Worm (Caenorhabditis elegans) whole organism, L4/young adult: ENCODE results near the gene gmeb-2.

ENCODE experiments used
- W03F9.2 ChIP-seq: fragments of 150-350 bp; optimal IDR thresholded peaks from 2 replicates; lab custom pipeline; 2014; ENCODE audit warnings: missing biosample characterization, missing genetic modification characterization
- dao-5 ChIP-seq: sonication (generic microtip); optimal IDR thresholded peaks from 2 replicates; lab custom pipeline; 2016; ENCODE audit warnings: missing genotype, missing genetic modification characterization, moderate library complexity, missing compliant biosample characterization
- him-1 ChIP-seq: sonication (generic microtip); optimal IDR thresholded peaks from 2 replicates; lab custom pipeline; 2016; ENCODE audit warnings: missing genotype, missing genetic modification reagents, missing genetic modification characterization, missing compliant biosample characterization

DNA sequence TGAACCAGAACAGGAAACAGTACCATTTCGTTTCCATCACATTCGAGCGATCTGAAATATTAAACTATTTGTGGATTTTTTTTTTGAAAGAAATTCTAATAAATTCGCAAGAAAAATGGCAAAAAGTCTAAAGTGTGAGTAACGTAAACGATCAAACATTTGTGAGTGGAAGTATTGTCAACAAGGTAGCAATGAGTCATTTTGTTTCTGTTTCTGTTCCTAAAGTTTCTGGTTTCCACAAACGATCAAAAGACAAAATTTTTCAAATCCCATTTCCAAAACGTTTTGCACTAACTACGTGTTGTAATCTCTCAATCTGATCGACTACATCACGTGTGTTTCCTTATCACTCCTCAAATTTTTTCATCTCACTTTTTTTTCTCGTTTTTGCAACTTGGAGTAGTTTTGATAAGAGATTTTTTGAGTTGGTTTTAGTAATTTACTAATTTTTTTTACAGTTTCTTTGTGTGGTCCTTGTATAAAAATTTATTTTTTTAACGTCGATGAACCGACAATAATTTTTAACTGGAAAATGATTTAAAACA, 31.3 kb upstream of the gmeb-2 start, which contains the start of gene F59F4.3:
- TF ChIP-seq dao-5 (tag; lab: Kevin White, UChicago), result no peak
- no peak for TF ChIP-seq him-1 (tag; lab: Kevin White, UChicago)
- TF ChIP-seq W03F9.2 (tag; lab: Kevin White, UChicago), result no peak
